Worm (Caenorhabditis elegans) whole organism, L3 larva: ENCODE data around the gene C41H7.2.
A peak's percentile ranks its signal among the peaks of the same experiment; 100 is the strongest.

ENCODE experiments used
- ZK546.5 ChIP-seq: sonication (generic microtip); optimal IDR thresholded peaks from 2 replicates; lab custom pipeline; 2017; ENCODE audit warnings: missing biosample characterization, missing genetic modification characterization
- aly-2 ChIP-seq: fragments of 150-350 bp; optimal IDR thresholded peaks from 2 replicates; lab custom pipeline; 2014; ENCODE audit warnings: missing biosample characterization, missing genetic modification characterization
- ceh-28 ChIP-seq: fragments of 150-350 bp; optimal IDR thresholded peaks from 2 replicates; lab custom pipeline; 2014; ENCODE audit warnings: missing biosample characterization, missing genetic modification reagents, missing genetic modification characterization
- ceh-82 ChIP-seq: fragments of 150-350 bp; optimal IDR thresholded peaks from 2 replicates; lab custom pipeline; 2014; ENCODE audit warnings: missing biosample characterization, missing genetic modification characterization
- ceh-9 ChIP-seq: sonication (generic microtip); optimal IDR thresholded peaks from 2 replicates; lab custom pipeline; 2018; ENCODE audit warnings: missing biosample characterization, missing genetic modification characterization
- daf-12 ChIP-seq: fragments of 150-350 bp; optimal IDR thresholded peaks from 2 replicates; lab custom pipeline; 2014; ENCODE audit warnings: missing biosample characterization, missing genetic modification reagents, missing genetic modification characterization
- egl-27 ChIP-seq: sonication (generic microtip); optimal IDR thresholded peaks from 4 replicates; lab custom pipeline; 2017; ENCODE audit warnings: missing biosample characterization, missing genetic modification reagents, missing genetic modification characterization
- elt-1 ChIP-seq: fragments of 150-350 bp; optimal IDR thresholded peaks from 2 replicates; lab custom pipeline; 2014; ENCODE audit warnings: missing biosample characterization, missing genetic modification characterization
- elt-2 ChIP-seq: sonication (generic microtip); optimal IDR thresholded peaks from 2 replicates; lab custom pipeline; 2016; ENCODE audit warnings: missing genetic modification reagents, mild to moderate bottlenecking, missing genetic modification characterization, missing compliant biosample characterization
- eor-1 ChIP-seq, 2 experiments: fragments of 150-350 bp; optimal IDR thresholded peaks; 2 replicates each; lab custom pipeline; 2014 to 2018; ENCODE audit warnings: missing biosample characterization in 2 of 2, missing genetic modification characterization in 2 of 2
- fkh-10 ChIP-seq: sonication (generic microtip); optimal IDR thresholded peaks from 2 replicates; lab custom pipeline; 2017; ENCODE audit warnings: missing biosample characterization, missing genetic modification reagents, missing genetic modification characterization
- fkh-2 ChIP-seq: fragments of 150-350 bp; optimal IDR thresholded peaks from 2 replicates; lab custom pipeline; 2014; ENCODE audit warnings: missing biosample characterization, missing genetic modification reagents, missing genetic modification characterization
- fos-1 ChIP-seq: fragments of 150-350 bp; optimal IDR thresholded peaks from 2 replicates; lab custom pipeline; 2014; ENCODE audit warnings: missing biosample characterization, missing genetic modification characterization
- hmg-11 ChIP-seq: sonication (generic microtip); optimal IDR thresholded peaks from 2 replicates; lab custom pipeline; 2016; ENCODE audit warnings: missing genetic modification characterization, missing compliant biosample characterization
- jun-1 ChIP-seq: fragments of 150-350 bp; optimal IDR thresholded peaks from 2 replicates; lab custom pipeline; 2014; ENCODE audit warnings: missing biosample characterization, missing genetic modification reagents, missing genetic modification characterization
- lsy-12 ChIP-seq: sonication (generic microtip); optimal IDR thresholded peaks from 2 replicates; lab custom pipeline; 2016; ENCODE audit warnings: mild to moderate bottlenecking, missing genetic modification characterization, missing compliant biosample characterization
- mml-1 ChIP-seq: fragments of 150-350 bp; sonication (generic microtip); optimal IDR thresholded peaks from 3 replicates; lab custom pipeline; 2014; ENCODE audit warnings: missing biosample characterization, missing genetic modification characterization
- nfya-1 ChIP-seq: sonication (generic microtip); optimal IDR thresholded peaks from 2 replicates; lab custom pipeline; 2017; ENCODE audit warnings: missing genetic modification characterization, mild to moderate bottlenecking, missing compliant biosample characterization, antibody characterized with exemption, moderate library complexity; ENCODE audit not compliant: insufficient read depth
- nhr-12 ChIP-seq: fragments of 150-350 bp; optimal IDR thresholded peaks from 2 replicates; lab custom pipeline; 2014; ENCODE audit warnings: missing biosample characterization, missing genetic modification characterization
- nhr-23 ChIP-seq: fragments of 150-350 bp; optimal IDR thresholded peaks from 2 replicates; lab custom pipeline; 2014; ENCODE audit warnings: missing biosample characterization, missing genetic modification reagents, missing genetic modification characterization
- nhr-25 ChIP-seq: sonication (generic microtip); optimal IDR thresholded peaks from 2 replicates; lab custom pipeline; 2017; ENCODE audit warnings: missing biosample characterization, missing genetic modification characterization
- nhr-28 ChIP-seq: fragments of 150-350 bp; optimal IDR thresholded peaks from 2 replicates; lab custom pipeline; 2014; ENCODE audit warnings: missing biosample characterization, missing genetic modification characterization
- nhr-43 ChIP-seq: sonication (generic microtip); optimal IDR thresholded peaks from 2 replicates; lab custom pipeline; 2016; ENCODE audit warnings: mild to moderate bottlenecking, missing genetic modification characterization, missing compliant biosample characterization; ENCODE audit not compliant: poor library complexity, severe bottlenecking
- nhr-76 ChIP-seq: fragments of 150-350 bp; sonication (generic microtip); optimal IDR thresholded peaks from 5 replicates; lab custom pipeline; 2014; ENCODE audit warnings: missing biosample characterization, missing genetic modification characterization
- nhr-77 ChIP-seq: fragments of 150-350 bp; optimal IDR thresholded peaks from 2 replicates; lab custom pipeline; 2014; ENCODE audit warnings: missing biosample characterization, missing genetic modification characterization
- pha-4 ChIP-seq: fragments of 150-350 bp; optimal IDR thresholded peaks from 2 replicates; lab custom pipeline; 2014; ENCODE audit warnings: missing biosample characterization, missing genetic modification reagents, missing genetic modification characterization
- pqm-1 ChIP-seq: fragments of 150-350 bp; optimal IDR thresholded peaks from 2 replicates; lab custom pipeline; 2017; ENCODE audit warnings: missing biosample characterization, missing genetic modification characterization, inconsistent platforms
- sea-2 ChIP-seq: fragments of 150-350 bp; sonication (generic microtip); optimal IDR thresholded peaks from 4 replicates; lab custom pipeline; 2014; ENCODE audit warnings: missing biosample characterization, missing genetic modification reagents, missing genetic modification characterization
- skn-1 ChIP-seq: fragments of 150-350 bp; optimal IDR thresholded peaks from 2 replicates; lab custom pipeline; 2014; ENCODE audit warnings: missing biosample characterization, missing genetic modification characterization
- snpc-4 ChIP-seq: fragments of 150-350 bp; optimal IDR thresholded peaks from 2 replicates; lab custom pipeline; 2014; ENCODE audit warnings: missing biosample characterization, missing genetic modification characterization
- tbx-2 ChIP-seq: sonication (generic microtip); optimal IDR thresholded peaks from 2 replicates; lab custom pipeline; 2016; ENCODE audit warnings: mild to moderate bottlenecking, missing genetic modification characterization, missing compliant biosample characterization
- ztf-11 ChIP-seq: fragments of 150-350 bp; optimal IDR thresholded peaks from 2 replicates; lab custom pipeline; 2014; ENCODE audit warnings: missing biosample characterization, missing genetic modification characterization

C41H7.2 gene

DNA sequence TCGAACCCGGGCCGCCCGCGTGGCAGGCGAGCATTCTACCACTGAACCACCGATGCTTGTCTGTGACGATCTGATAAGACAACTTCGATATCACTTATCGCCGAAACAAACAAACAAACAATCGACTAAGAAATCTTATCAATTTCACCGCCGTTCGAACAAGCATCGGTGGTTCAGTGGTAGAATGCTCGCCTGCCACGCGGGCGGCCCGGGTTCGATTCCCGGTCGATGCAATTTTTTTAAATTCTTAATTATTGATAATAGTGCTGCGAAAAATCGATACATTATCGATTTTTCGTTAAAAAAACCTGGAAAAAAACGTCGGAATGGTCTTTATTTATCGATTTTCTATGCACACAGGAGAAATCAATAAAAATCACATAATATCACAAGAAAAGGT lies 47.6 kb downstream of the C41H7.2 start:
- TF ChIP-seq tbx-2 (tag; lab: Kevin White, UChicago) = no peak
- no peak for TF ChIP-seq hmg-11
- peak; percentile 81 for TF ChIP-seq ceh-28 (tag; lab: Kevin White, UChicago)
- TF ChIP-seq elt-2 (tag; lab: Kevin White, UChicago) = peak; percentile 69
- no peak for TF ChIP-seq daf-12 (tag; lab: Kevin White, UChicago)
- TF ChIP-seq nhr-77 (tag; lab: Kevin White, UChicago) = no peak
- peak; percentile 27 for TF ChIP-seq nfya-1 (tag; lab: Kevin White, UChicago)
- TF ChIP-seq pqm-1 = peak; percentile 17
- TF ChIP-seq pha-4 (tag; lab: Kevin White, UChicago) = peak; percentile 36
- no peak for TF ChIP-seq ztf-11 (tag; lab: Kevin White, UChicago)

DNA sequence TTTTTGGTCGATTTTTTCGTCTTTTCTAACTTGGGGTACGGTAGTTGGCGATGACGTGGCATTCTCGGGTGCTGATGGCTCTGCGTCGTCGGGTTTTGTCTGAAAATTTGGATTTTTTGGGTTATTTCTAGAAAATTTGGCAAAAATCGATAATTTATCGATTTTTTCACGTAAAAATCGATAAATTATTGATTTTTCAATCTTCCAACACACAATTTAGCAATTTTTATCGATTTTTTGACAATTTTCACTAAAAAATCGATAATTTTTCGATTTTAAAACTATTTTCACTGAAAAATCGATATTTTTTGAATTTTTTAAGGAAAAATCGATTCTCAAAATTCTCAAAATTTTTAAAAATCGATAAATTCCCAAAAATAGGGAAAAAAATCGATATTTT lies 48.3 kb downstream of the C41H7.2 start:
- TF ChIP-seq nhr-28 (tag; lab: Kevin White, UChicago) (no peak), ceh-28 (tag; lab: Kevin White, UChicago) (peak; percentile 82)

ce11 chrII:3063366-3063765 lies 48.7 kb downstream of the C41H7.2 start:
- TF ChIP-seq nhr-43 = no peak
- TF ChIP-seq jun-1 (tag; lab: Kevin White, UChicago) = no peak
- TF ChIP-seq ceh-28 (tag; lab: Kevin White, UChicago) = peak; percentile 98
- no peak for TF ChIP-seq snpc-4 (tag; lab: Kevin White, UChicago)
- no peak for TF ChIP-seq nhr-12 (tag; lab: Kevin White, UChicago)
- no peak for TF ChIP-seq ceh-82
- no peak for TF ChIP-seq fkh-10 (GFP tag; lab: Kevin White, UChicago)
- TF ChIP-seq skn-1 (tag; lab: Kevin White, UChicago) = no peak
- TF ChIP-seq, all 47 proteins: peak for 1

ce11 chrII:3063984-3064383 lies 49.4 kb downstream of the C41H7.2 start:
- TF ChIP-seq ceh-28 (tag; lab: Kevin White, UChicago) = peak; percentile 96
- no peak for TF ChIP-seq tbx-2 (tag; lab: Kevin White, UChicago)
- no peak for TF ChIP-seq nhr-76

DNA sequence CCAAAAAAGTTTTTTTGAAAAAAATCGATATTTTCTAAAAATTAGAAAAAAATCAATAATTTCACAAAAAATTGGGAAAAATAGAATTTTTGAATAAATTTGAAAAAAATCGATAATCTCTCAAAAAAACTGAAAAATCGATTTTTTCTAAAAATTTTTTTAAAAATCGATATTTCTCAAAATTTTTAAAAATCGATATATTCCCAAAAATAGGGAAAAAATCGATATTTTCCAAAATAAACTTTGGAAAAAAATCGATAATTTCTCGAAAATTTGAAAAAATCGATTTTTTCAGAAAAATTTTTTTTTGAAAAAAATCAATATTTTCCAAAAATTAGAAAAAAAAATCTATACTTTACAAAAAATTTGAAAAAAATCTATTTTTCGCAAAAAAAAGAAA lies 50.0 kb downstream of the C41H7.2 start:
- TF ChIP-seq lsy-12 (tag; lab: Kevin White, UChicago) (no peak), nhr-43 (no peak), sea-2 (no peak), ceh-28 (tag; lab: Kevin White, UChicago) (peak; percentile 97), nhr-77 (tag; lab: Kevin White, UChicago) (no peak)

- TF ChIP-seq nhr-28 (tag; lab: Kevin White, UChicago) = no peak
- TF ChIP-seq elt-1 (tag; lab: Kevin White, UChicago) = no peak
- no peak for TF ChIP-seq fos-1 (tag; lab: Kevin White, UChicago)
- TF ChIP-seq egl-27 (tag; lab: Kevin White, UChicago) = no peak
- TF ChIP-seq lsy-12 (tag; lab: Kevin White, UChicago) = no peak
- TF ChIP-seq nhr-77 (tag; lab: Kevin White, UChicago) = no peak
- TF ChIP-seq ceh-9 = no peak
- no peak for TF ChIP-seq nhr-23 (tag; lab: Kevin White, UChicago)
- no peak for TF ChIP-seq aly-2
- no peak for TF ChIP-seq fkh-2 (tag; lab: Kevin White, UChicago)
- TF ChIP-seq nhr-25 = no peak
- TF ChIP-seq ZK546.5 (tag; lab: Kevin White, UChicago) = no peak
- TF ChIP-seq nhr-12 (tag; lab: Kevin White, UChicago) = no peak
- no peak for TF ChIP-seq sea-2
- no peak for TF ChIP-seq mml-1
- TF ChIP-seq ztf-11 (tag; lab: Kevin White, UChicago) = no peak
- TF ChIP-seq pqm-1 = no peak
- TF ChIP-seq eor-1 (tag; optimal IDR thresholded peaks at IDR 0.05; lab: Kevin White, UChicago) = no peak
- TF ChIP-seq, all 47 proteins: peak for 0
Measured at ce11 chrII:3065086-3065485, 50.5 kb downstream of the C41H7.2 start.
